Fruit fly (Drosophila melanogaster) whole organism, embryonic: Measurements from ENCODE around the gene Trs20.

Source experiments
- Asciz ChIP-seq: fragments of 200-800 bp; sonication (Bioruptor generic); optimal IDR thresholded peaks from 2 replicates; lab custom pipeline; 2017; ENCODE audit warnings: missing biosample characterization, mild to moderate bottlenecking, missing genetic modification characterization, missing genetic modification reagents
- BtbVII ChIP-seq: fragments of 200-800 bp; sonication (Bioruptor generic); optimal IDR thresholded peaks from 3 replicates; lab custom pipeline; 2017; ENCODE audit warnings: missing biosample characterization, mild to moderate bottlenecking, missing genetic modification characterization
- Bteb2 ChIP-seq: fragments of 200-800 bp; sonication (Bioruptor generic); optimal IDR thresholded peaks from 2 replicates; lab custom pipeline; 2016; ENCODE audit warnings: missing biosample characterization, missing genetic modification characterization
- CG11696 ChIP-seq: fragments of 200-800 bp; sonication (Bioruptor generic); IDR thresholded peaks from 2 replicates; pipeline ENCODE4 v1.3.6; 2022; ENCODE audit warnings: missing biosample characterization, missing genetic modification characterization
- CG12659 ChIP-seq: fragments of 200-800 bp; sonication (Bioruptor generic); optimal IDR thresholded peaks from 3 replicates; lab custom pipeline; 2017; ENCODE audit warnings: mild to moderate bottlenecking, missing biosample characterization, missing genetic modification reagents, missing genetic modification characterization
- CG15269 ChIP-seq: fragments of 200-800 bp; sonication (Bioruptor generic); optimal IDR thresholded peaks from 2 replicates; lab custom pipeline; 2018; ENCODE audit warnings: missing biosample characterization, mild to moderate bottlenecking, missing genetic modification characterization, moderate library complexity
- CG15601 ChIP-seq: fragments of 200-800 bp; sonication (Bioruptor generic); optimal IDR thresholded peaks from 3 replicates; lab custom pipeline; 2019; ENCODE audit warnings: missing biosample characterization, mild to moderate bottlenecking, missing genetic modification characterization, moderate library complexity
- CG1647 ChIP-seq: fragments of 200-800 bp; sonication (Bioruptor generic); optimal IDR thresholded peaks from 3 replicates; lab custom pipeline; 2016; ENCODE audit warnings: missing biosample characterization, missing genetic modification characterization
- CG17802 ChIP-seq: fragments of 200-800 bp; sonication (Bioruptor generic); optimal IDR thresholded peaks from 2 replicates; lab custom pipeline; 2018; ENCODE audit warnings: missing biosample characterization, mild to moderate bottlenecking, missing genetic modification characterization, moderate library complexity
- CG18599 ChIP-seq: fragments of 200-800 bp; sonication (Bioruptor generic); optimal IDR thresholded peaks from 3 replicates; lab custom pipeline; 2017; ENCODE audit warnings: missing biosample characterization, missing genetic modification characterization, mild to moderate bottlenecking, moderate library complexity, missing genetic modification reagents
- CG2202 ChIP-seq: fragments of 200-800 bp; sonication (Bioruptor generic); optimal IDR thresholded peaks from 2 replicates; lab custom pipeline; 2018; ENCODE audit warnings: missing biosample characterization, mild to moderate bottlenecking, missing genetic modification characterization
- CG2889 ChIP-seq: fragments of 200-800 bp; sonication (Bioruptor generic); IDR thresholded peaks from 3 replicates; pipeline ENCODE4 v1.3.6; 2022; ENCODE audit warnings: missing biosample characterization, missing genetic modification characterization
- CG32767 ChIP-seq: fragments of 200-800 bp; sonication (Bioruptor generic); IDR thresholded peaks from 2 replicates; pipeline ENCODE4 v1.3.6; 2022; ENCODE audit warnings: missing biosample characterization, missing genetic modification characterization
- CG4707 ChIP-seq: fragments of 200-800 bp; sonication (Bioruptor generic); optimal IDR thresholded peaks from 2 replicates; lab custom pipeline; 2018; ENCODE audit warnings: missing biosample characterization, mild to moderate bottlenecking, missing genetic modification characterization, moderate library complexity
- CG6254 ChIP-seq: fragments of 200-800 bp; sonication (Bioruptor generic); optimal IDR thresholded peaks from 3 replicates; lab custom pipeline; 2017; ENCODE audit warnings: mild to moderate bottlenecking, missing biosample characterization, missing genetic modification reagents, missing genetic modification characterization
- CG6654 ChIP-seq: fragments of 200-800 bp; sonication (Bioruptor generic); optimal IDR thresholded peaks from 2 replicates; lab custom pipeline; 2017; ENCODE audit warnings: missing biosample characterization, mild to moderate bottlenecking, missing genetic modification characterization
- CG7372 ChIP-seq: fragments of 200-800 bp; sonication (Bioruptor generic); IDR thresholded peaks from 2 replicates; pipeline ENCODE4 v1.3.6; 2022; ENCODE audit warnings: missing biosample characterization, missing genetic modification characterization
- CG8478 ChIP-seq: fragments of >200 bp; optimal IDR thresholded peaks from 2 replicates; lab custom pipeline; 2018
- Dad ChIP-seq: fragments of 200-800 bp; sonication (Bioruptor generic); optimal IDR thresholded peaks from 3 replicates; lab custom pipeline; 2016; ENCODE audit warnings: missing biosample characterization, missing genetic modification characterization
- Dp ChIP-seq: fragments of 200-800 bp; sonication (Bioruptor generic); optimal IDR thresholded peaks from 2 replicates; lab custom pipeline; 2018; ENCODE audit warnings: missing biosample characterization, mild to moderate bottlenecking, missing genetic modification characterization, moderate library complexity
- Eip74EF ChIP-seq, 2 experiments: fragments of 200-800 bp in 1 of 2; fragments of >200 bp in 1 of 2; sonication (Bioruptor generic) in 1 of 2; optimal IDR thresholded peaks; 2 replicates each; lab custom pipeline; 2017 to 2019; ENCODE audit warnings: missing biosample characterization in 2 of 2, missing genetic modification characterization in 2 of 2, mild to moderate bottlenecking in 1 of 2, moderate library complexity in 1 of 2
- Hand ChIP-seq: fragments of 200-800 bp; sonication (Bioruptor generic); optimal IDR thresholded peaks from 2 replicates; lab custom pipeline; 2017; ENCODE audit warnings: mild to moderate bottlenecking, missing biosample characterization, missing genetic modification reagents, missing genetic modification characterization
- Hmr ChIP-seq: fragments of 200-800 bp; sonication (Bioruptor generic); optimal IDR thresholded peaks from 3 replicates; lab custom pipeline; 2017; ENCODE audit warnings: mild to moderate bottlenecking, missing biosample characterization, missing genetic modification reagents, missing genetic modification characterization
- Max ChIP-seq: fragments of 200-800 bp; sonication (Bioruptor generic); optimal IDR thresholded peaks from 2 replicates; lab custom pipeline; 2016; ENCODE audit warnings: missing biosample characterization, mild to moderate bottlenecking, missing genetic modification characterization
- Oaz ChIP-seq: fragments of 200-800 bp; sonication (Bioruptor generic); IDR thresholded peaks from 2 replicates; pipeline ENCODE4 v1.3.6; 2022; ENCODE audit warnings: missing biosample characterization, missing genetic modification characterization
- Ptx1 ChIP-seq: fragments of 200-800 bp; sonication (Bioruptor generic); IDR thresholded peaks from 2 replicates; pipeline ENCODE4 v1.3.6; 2022; ENCODE audit warnings: missing biosample characterization, missing genetic modification characterization
- Six4 ChIP-seq: fragments of 200-800 bp; sonication (Bioruptor generic); optimal IDR thresholded peaks from 2 replicates; lab custom pipeline; 2016; ENCODE audit warnings: missing biosample characterization, missing genetic modification characterization
- Ssrp ChIP-seq: fragments of 200-800 bp; sonication (Bioruptor generic); optimal IDR thresholded peaks from 2 replicates; lab custom pipeline; 2018; ENCODE audit warnings: missing biosample characterization, mild to moderate bottlenecking, missing genetic modification characterization, moderate library complexity
- btn ChIP-seq: fragments of 200-800 bp; sonication (Bioruptor generic); optimal IDR thresholded peaks from 2 replicates; lab custom pipeline; 2016; ENCODE audit warnings: missing biosample characterization, missing genetic modification characterization
- chif ChIP-seq, 2 experiments: fragments of 200-800 bp; sonication (Bioruptor generic); optimal IDR thresholded peaks; 3 replicates each; lab custom pipeline; 2016; ENCODE audit warnings: missing biosample characterization in 2 of 2, missing genetic modification characterization in 2 of 2
- chm ChIP-seq: fragments of 200-800 bp; sonication (Bioruptor generic); IDR thresholded peaks from 2 replicates; pipeline ENCODE4 v1.3.6; 2022; ENCODE audit warnings: missing biosample characterization, missing genetic modification characterization
- chn ChIP-seq: fragments of 200-800 bp; sonication (Bioruptor generic); optimal IDR thresholded peaks from 2 replicates; lab custom pipeline; 2016; ENCODE audit warnings: missing biosample characterization, missing genetic modification characterization
- crp ChIP-seq, 2 experiments: fragments of 200-800 bp; sonication (Bioruptor generic); optimal IDR thresholded peaks; 2 replicates in 1 of 2; 3 replicates in 1 of 2; lab custom pipeline; 2017; ENCODE audit warnings: missing biosample characterization in 2 of 2, missing genetic modification characterization in 2 of 2, mild to moderate bottlenecking in 1 of 2, moderate library complexity in 1 of 2
- da ChIP-seq: fragments of 200-800 bp; sonication (Bioruptor generic); optimal IDR thresholded peaks from 2 replicates; lab custom pipeline; 2016; ENCODE audit warnings: missing biosample characterization, missing genetic modification characterization
- dimm ChIP-seq: fragments of 200-800 bp; sonication (Bioruptor generic); IDR thresholded peaks from 2 replicates; pipeline ENCODE4 v1.3.6; 2022; ENCODE audit warnings: missing biosample characterization, missing genetic modification characterization
- exex ChIP-seq: fragments of 200-800 bp; sonication (Bioruptor generic); optimal IDR thresholded peaks from 4 replicates; lab custom pipeline; 2018; ENCODE audit warnings: missing biosample characterization, mild to moderate bottlenecking, missing genetic modification characterization, moderate library complexity
- eyg ChIP-seq: fragments of 200-800 bp; sonication (Bioruptor generic); optimal IDR thresholded peaks from 3 replicates; lab custom pipeline; 2016; ENCODE audit warnings: missing biosample characterization, missing genetic modification characterization
- fd96Cb ChIP-seq: fragments of 200-800 bp; sonication (Bioruptor generic); optimal IDR thresholded peaks from 2 replicates; lab custom pipeline; 2018; ENCODE audit warnings: missing biosample characterization, mild to moderate bottlenecking, missing genetic modification characterization, moderate library complexity
- gfzf ChIP-seq: fragments of 200-800 bp; sonication (Bioruptor generic); optimal IDR thresholded peaks from 2 replicates; lab custom pipeline; 2016; ENCODE audit warnings: missing biosample characterization, mild to moderate bottlenecking, missing genetic modification characterization, moderate library complexity
- gt ChIP-seq: fragments of 200-800 bp; sonication (Bioruptor generic); IDR thresholded peaks from 2 replicates; pipeline ENCODE4 v1.3.6; 2022; ENCODE audit warnings: missing biosample characterization, missing genetic modification characterization
- hb ChIP-seq: fragments of 200-800 bp; sonication (Bioruptor generic); IDR thresholded peaks from 3 replicates; pipeline ENCODE4 v1.3.6; 2022; ENCODE audit warnings: missing biosample characterization, missing genetic modification characterization; ENCODE audit not compliant: partially characterized antibody
- onecut ChIP-seq: fragments of 200-800 bp; sonication (Bioruptor generic); IDR thresholded peaks from 2 replicates; pipeline ENCODE4 v1.3.6; 2022; ENCODE audit warnings: missing biosample characterization, missing genetic modification characterization
- pb ChIP-seq: fragments of 200-800 bp; sonication (Bioruptor generic); optimal IDR thresholded peaks from 3 replicates; lab custom pipeline; 2016; ENCODE audit warnings: missing biosample characterization, missing genetic modification characterization
- pho ChIP-seq: fragments of 200-800 bp; sonication (Bioruptor generic); optimal IDR thresholded peaks from 2 replicates; lab custom pipeline; 2016; ENCODE audit warnings: missing biosample characterization, missing genetic modification characterization
- sc ChIP-seq, 3 experiments: fragments of >200 bp in 2 of 3; fragments of 200-800 bp in 1 of 3; sonication (Bioruptor generic) in 1 of 3; optimal IDR thresholded peaks; 2 replicates in 2 of 3; 3 replicates in 1 of 3; lab custom pipeline; 2017; ENCODE audit warnings: mild to moderate bottlenecking in 1 of 3, missing biosample characterization in 1 of 3, missing genetic modification characterization in 1 of 3, missing genetic modification reagents in 1 of 3
- sna ChIP-seq: fragments of 200-800 bp; sonication (Bioruptor generic); IDR thresholded peaks from 2 replicates; pipeline ENCODE4 v1.3.6; 2022; ENCODE audit warnings: missing biosample characterization, missing genetic modification characterization; ENCODE audit not compliant: partially characterized antibody
- tap ChIP-seq: fragments of 200-800 bp; optimal IDR thresholded peaks from 3 replicates; lab custom pipeline; 2019; ENCODE audit warnings: missing biosample characterization, mild to moderate bottlenecking, missing genetic modification characterization, moderate library complexity
- tin ChIP-seq: fragments of 200-800 bp; sonication (Bioruptor generic); optimal IDR thresholded peaks from 3 replicates; lab custom pipeline; 2016; ENCODE audit warnings: missing biosample characterization, missing genetic modification characterization
- tio ChIP-seq: fragments of 200-800 bp; sonication (Bioruptor generic); optimal IDR thresholded peaks from 2 replicates; lab custom pipeline; 2017; ENCODE audit warnings: missing biosample characterization, missing genetic modification characterization, inconsistent platforms
- unc-4 ChIP-seq: fragments of 200-800 bp; sonication (Bioruptor generic); IDR thresholded peaks from 2 replicates; pipeline ENCODE4 v1.3.6; 2022; ENCODE audit warnings: missing biosample characterization, missing genetic modification characterization; ENCODE audit not compliant: partially characterized antibody
- wdn ChIP-seq: fragments of 200-800 bp; sonication (Bioruptor generic); IDR thresholded peaks from 2 replicates; pipeline ENCODE4 v1.3.6; 2022; ENCODE audit warnings: missing biosample characterization, missing genetic modification characterization

The Trs20 gene

dm6 chr3L:16160073-16160398 is 28.6 kb upstream of the Trs20 start (continued):
- no peak for TF ChIP-seq CG2889 (GFP tag; lab: Robert Waterston, UW)
- no peak for TF ChIP-seq Eip74EF (GFP tag; optimal IDR thresholded peaks at IDR 0.05; lab: Kevin White, UChicago)
- no peak for TF ChIP-seq dimm (GFP tag; lab: Robert Waterston, UW)
- TF ChIP-seq CG18599 (GFP tag; lab: Kevin White, UChicago) = peak; percentile 70
- no peak for TF ChIP-seq CG2202 (tag; lab: Kevin White, UChicago)
- TF ChIP-seq wdn = 0 out of 2 replicates have a peak, but pooled peaks have one; percentile 20
- TF ChIP-seq tin = no peak
- no peak for TF ChIP-seq chn (GFP tag; lab: Kevin White, UChicago)
- no peak for TF ChIP-seq Asciz (GFP tag; lab: Kevin White, UChicago)
- TF ChIP-seq CG6654 (GFP tag; lab: Kevin White, UChicago) = no peak
- TF ChIP-seq Hmr (GFP tag; lab: Kevin White, UChicago) = peak; percentile 64
- TF ChIP-seq BtbVII (GFP tag; lab: Kevin White, UChicago) = no peak
- TF ChIP-seq btn (GFP tag; lab: Kevin White, UChicago) = no peak
- no peak for TF ChIP-seq Ptx1 (GFP tag; lab: Robert Waterston, UW)
- TF ChIP-seq Hand = no peak
- TF ChIP-seq CG11696 (GFP tag; lab: Robert Waterston, UW) = no peak
- TF ChIP-seq Dad (GFP tag; lab: Kevin White, UChicago) = no peak
- TF ChIP-seq CG1647 (GFP tag; lab: Kevin White, UChicago) = no peak
- TF ChIP-seq Bteb2 = peak; percentile 22
- no peak for TF ChIP-seq Six4 (GFP tag; lab: Kevin White, UChicago)
- TF ChIP-seq unc-4 = no peak
- TF ChIP-seq chm (GFP tag; lab: Robert Waterston, UW) = no peak
- TF ChIP-seq fd96Cb (tag; lab: Kevin White, UChicago) = no peak
- no peak for TF ChIP-seq onecut (GFP tag; lab: Robert Waterston, UW)
- no peak for TF ChIP-seq chif (GFP tag; optimal IDR thresholded peaks at IDR 0.05; lab: Kevin White, UChicago)
- no peak for TF ChIP-seq eyg (GFP tag; lab: Kevin White, UChicago)
- no peak for TF ChIP-seq Dp (GFP tag; lab: Kevin White, UChicago)
- TF ChIP-seq CG32767 = no peak
- TF ChIP-seq exex (tag; lab: Kevin White, UChicago) = peak; percentile 5
- TF ChIP-seq CG15269 = peak; percentile 18
- no peak for TF ChIP-seq CG17802 (tag; lab: Kevin White, UChicago)
- no peak for TF ChIP-seq Oaz
- no peak for TF ChIP-seq Max (GFP tag; lab: Kevin White, UChicago)
- TF ChIP-seq tio (GFP tag; lab: Kevin White, UChicago) = peak; percentile 29
- TF ChIP-seq hb (GFP tag; lab: Robert Waterston, UW) = no peak
- TF ChIP-seq CG12659 (GFP tag; lab: Kevin White, UChicago) = peak; percentile 12
- no peak for TF ChIP-seq tap (tag; lab: Kevin White, UChicago)
- no peak for TF ChIP-seq CG4707 (GFP tag; lab: Kevin White, UChicago)
- TF ChIP-seq CG7372 (GFP tag; lab: Robert Waterston, UW) = no peak
- TF ChIP-seq da (GFP tag; lab: Kevin White, UChicago) = no peak
- TF ChIP-seq gt (GFP tag; lab: Robert Waterston, UW) = no peak
- no peak for TF ChIP-seq pb (GFP tag; lab: Kevin White, UChicago)
- TF ChIP-seq CG6254 (GFP tag; lab: Kevin White, UChicago) = no peak
- TF ChIP-seq CG15601 (tag; lab: Kevin White, UChicago) = no peak
- TF ChIP-seq CG8478 (lab: Kevin White, UChicago) = no peak
- TF ChIP-seq gfzf (GFP tag; lab: Kevin White, UChicago) = no peak
- TF ChIP-seq Ssrp = no peak
- TF ChIP-seq sna (GFP tag; lab: Robert Waterston, UW) = no peak
- TF ChIP-seq crp (GFP tag; optimal IDR thresholded peaks at IDR 0.05; lab: Kevin White, UChicago) = no peak
- TF ChIP-seq pho = peak; percentile 27
- no peak for TF ChIP-seq sc (optimal IDR thresholded peaks at IDR 0.05; lab: Kevin White, UChicago)
- TF ChIP-seq sc (GFP tag; optimal IDR thresholded peaks at IDR 0.05; lab: Kevin White, UChicago) = no peak
